Worm (Caenorhabditis elegans) whole organism, early embryonic: ENCODE results near the gene cutl-17.
A peak's percentile ranks its signal among the peaks of the same experiment; 100 is the strongest.

ENCODE experiments used
- B0310.2 ChIP-seq: sonication (generic microtip); optimal IDR thresholded peaks from 2 replicates; lab custom pipeline; 2016; ENCODE audit warnings: mild to moderate bottlenecking, missing genetic modification characterization, missing compliant biosample characterization
- F13C5.2 ChIP-seq: sonication (generic microtip); optimal IDR thresholded peaks from 2 replicates; lab custom pipeline; 2017; ENCODE audit warnings: mild to moderate bottlenecking, missing genetic modification characterization, inconsistent platforms, missing compliant biosample characterization
- aly-1 ChIP-seq: sonication (generic microtip); optimal IDR thresholded peaks from 2 replicates; lab custom pipeline; 2016; ENCODE audit warnings: missing genetic modification characterization, missing compliant biosample characterization
- ama-1 ChIP-seq: fragments of 150-350 bp; optimal IDR thresholded peaks from 2 replicates; lab custom pipeline; 2014
- ceh-13 ChIP-seq: fragments of 200-800 bp; sonication (Bioruptor generic); optimal IDR thresholded peaks from 2 replicates; lab custom pipeline; 2018; ENCODE audit warnings: mild to moderate bottlenecking, missing genetic modification characterization, missing compliant biosample characterization
- ceh-36 ChIP-seq: sonication (generic microtip); optimal IDR thresholded peaks from 2 replicates; lab custom pipeline; 2016; ENCODE audit warnings: missing genetic modification characterization, inconsistent platforms, missing compliant biosample characterization
- ets-7 ChIP-seq: sonication (generic microtip); optimal IDR thresholded peaks from 2 replicates; lab custom pipeline; 2016; ENCODE audit warnings: missing genotype, missing genetic modification characterization, missing compliant biosample characterization
- flt-1 ChIP-seq: fragments of 200-800 bp; sonication (Bioruptor generic); IDR thresholded peaks from 2 replicates; pipeline ENCODE4 v1.3.6; 2022; ENCODE audit warnings: missing genetic modification characterization, missing compliant biosample characterization
- hmbx-1 ChIP-seq: sonication (generic microtip); optimal IDR thresholded peaks from 2 replicates; lab custom pipeline; 2016; ENCODE audit warnings: mild to moderate bottlenecking, missing genetic modification characterization, missing compliant biosample characterization
- hmg-4 ChIP-seq: fragments of 200-800 bp; sonication (Bioruptor generic); optimal IDR thresholded peaks from 2 replicates; lab custom pipeline; 2018; ENCODE audit warnings: mild to moderate bottlenecking, missing genetic modification characterization, missing compliant biosample characterization
- hnd-1 ChIP-seq: sonication (generic microtip); optimal IDR thresholded peaks from 2 replicates; lab custom pipeline; 2016; ENCODE audit warnings: missing genetic modification characterization, missing compliant biosample characterization
- pes-1 ChIP-seq: fragments of 200-800 bp; sonication (Bioruptor generic); IDR thresholded peaks from 2 replicates; pipeline ENCODE4 v1.3.6; 2022; ENCODE audit warnings: missing genetic modification reagents, missing genetic modification characterization, missing compliant biosample characterization
- scrt-1 ChIP-seq: fragments of 200-800 bp; sonication (Bioruptor generic); IDR thresholded peaks from 2 replicates; pipeline ENCODE4 v1.3.6; 2022; ENCODE audit warnings: missing genetic modification characterization, missing compliant biosample characterization
- sea-1 ChIP-seq: fragments of 200-800 bp; sonication (Bioruptor generic); conservative IDR thresholded peaks from 2 replicates; pipeline ENCODE4 v1.3.6; 2022; ENCODE audit warnings: missing genetic modification characterization, missing compliant biosample characterization
- tbx-11 ChIP-seq: fragments of 200-800 bp; sonication (Bioruptor generic); IDR thresholded peaks from 2 replicates; pipeline ENCODE4 v1.3.6; 2022; ENCODE audit warnings: missing genetic modification characterization, missing compliant biosample characterization
- tbx-37 ChIP-seq: fragments of 200-800 bp; sonication (Bioruptor generic); conservative IDR thresholded peaks from 2 replicates; pipeline ENCODE4 v1.3.6; 2022; ENCODE audit warnings: missing genetic modification reagents, missing genetic modification characterization, missing compliant biosample characterization
- tra-4 ChIP-seq: sonication (generic microtip); optimal IDR thresholded peaks from 2 replicates; lab custom pipeline; 2017; ENCODE audit warnings: missing genetic modification characterization, missing compliant biosample characterization

Gene cutl-17

DNA sequence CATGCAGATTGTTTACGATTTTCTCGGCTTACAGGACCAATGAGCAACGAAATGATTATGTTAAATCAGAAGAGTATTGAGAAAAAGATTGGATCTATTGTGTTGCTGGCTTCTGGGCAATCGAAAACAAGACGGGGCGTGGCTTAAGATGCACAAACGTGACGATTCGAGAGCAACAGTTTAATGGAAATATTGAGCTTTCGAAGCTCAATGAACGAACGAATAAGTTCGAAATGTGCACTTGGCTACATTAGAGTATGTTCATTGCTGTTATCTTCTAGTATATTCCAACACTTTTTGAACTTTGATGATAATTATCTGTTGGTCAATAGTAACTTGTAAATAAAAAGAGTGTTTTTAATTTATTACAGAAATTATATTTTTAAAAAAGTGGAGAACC, 11.9 kb downstream of the cutl-17 start, which contains the start of gene hsp-12.3:
Gene hsp-12.3 (minus strand): TSS at position 101 of the 400 bp plus-strand sequence.
- TF ChIP-seq hnd-1 (no peak), scrt-1 (GFP tag; lab: Robert Waterston, UW) (no peak), tra-4 (tag; lab: Kevin White, UChicago) (no peak), hmbx-1 (no peak), pes-1 (GFP tag; lab: Robert Waterston, UW) (no peak), tbx-37 (GFP tag; lab: Robert Waterston, UW) (no peak), hmg-4 (GFP tag; lab: Kevin White, UChicago) (no peak), aly-1 (no peak), ceh-36 (tag; lab: Kevin White, UChicago) (no peak), ceh-13 (GFP tag; lab: Kevin White, UChicago) (no peak)

ce11 chrIV:9444417-9445026, 12.8 kb downstream of the cutl-17 start:
- TF ChIP-seq F13C5.2 (tag; lab: Kevin White, UChicago) = peak; percentile 85
- peak; percentile 93 for TF ChIP-seq ama-1 (lab: Kevin White, UChicago)
- peak; percentile 3 for TF ChIP-seq B0310.2 (tag; lab: Kevin White, UChicago)
- no peak for TF ChIP-seq scrt-1 (GFP tag; lab: Robert Waterston, UW)
- TF ChIP-seq tra-4 (tag; lab: Kevin White, UChicago) = no peak
- peak; percentile 57 for TF ChIP-seq hmg-4 (GFP tag; lab: Kevin White, UChicago)
- TF ChIP-seq sea-1 = 0 out of 2 replicates have a peak, but pooled peaks have one; percentile 19
- peak; percentile 69 for TF ChIP-seq flt-1 (GFP tag; lab: Robert Waterston, UW)

DNA sequence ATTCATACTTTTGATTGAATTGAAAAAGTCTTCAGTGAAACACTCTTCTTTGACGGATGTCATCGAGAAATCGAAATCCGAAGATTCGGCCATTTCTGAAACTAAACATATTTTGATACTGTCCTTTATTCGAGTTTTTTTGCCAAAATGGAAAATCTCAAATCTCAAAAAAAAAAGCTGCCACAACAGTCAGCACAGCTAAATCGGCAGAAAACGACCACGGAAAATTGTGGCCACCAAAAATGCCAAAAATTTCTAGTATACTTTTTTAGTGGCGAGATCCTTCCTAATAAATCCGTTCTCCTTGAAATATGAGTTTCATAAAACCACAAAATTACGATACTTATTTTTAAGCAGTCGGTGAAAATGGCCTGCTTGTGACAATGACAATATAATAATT, 13.4 kb downstream of the cutl-17 start, which contains the start of gene F38E11.9:
Gene F38E11.9 (minus strand): TSS at position 101 of the 400 bp plus-strand sequence.
- no peak for TF ChIP-seq hnd-1
- no peak for TF ChIP-seq ama-1 (lab: Kevin White, UChicago)
- TF ChIP-seq tbx-37 (GFP tag; lab: Robert Waterston, UW) = no peak
- TF ChIP-seq tbx-11 (GFP tag; lab: Robert Waterston, UW) = no peak
- no peak for TF ChIP-seq F13C5.2 (tag; lab: Kevin White, UChicago)
- TF ChIP-seq ets-7 (tag; lab: Kevin White, UChicago) = no peak
- TF ChIP-seq pes-1 (GFP tag; lab: Robert Waterston, UW) = no peak
- TF ChIP-seq sea-1 = no peak
- TF ChIP-seq hmbx-1 = no peak
- no peak for TF ChIP-seq flt-1 (GFP tag; lab: Robert Waterston, UW)
- no peak for TF ChIP-seq ceh-36 (tag; lab: Kevin White, UChicago)
- no peak for TF ChIP-seq B0310.2 (tag; lab: Kevin White, UChicago)
- TF ChIP-seq hmg-4 (GFP tag; lab: Kevin White, UChicago) = no peak
- TF ChIP-seq scrt-1 (GFP tag; lab: Robert Waterston, UW) = no peak
- no peak for TF ChIP-seq ceh-13 (GFP tag; lab: Kevin White, UChicago)
- TF ChIP-seq aly-1 = no peak
- no peak for TF ChIP-seq tra-4 (tag; lab: Kevin White, UChicago)

- no peak for TF ChIP-seq hnd-1
- no peak for TF ChIP-seq flt-1 (GFP tag; lab: Robert Waterston, UW)
- TF ChIP-seq hmbx-1 = no peak
- no peak for TF ChIP-seq ama-1 (lab: Kevin White, UChicago)
- no peak for TF ChIP-seq ceh-36 (tag; lab: Kevin White, UChicago)
- no peak for TF ChIP-seq pes-1 (GFP tag; lab: Robert Waterston, UW)
- no peak for TF ChIP-seq B0310.2 (tag; lab: Kevin White, UChicago)
- no peak for TF ChIP-seq tbx-37 (GFP tag; lab: Robert Waterston, UW)
- TF ChIP-seq ets-7 (tag; lab: Kevin White, UChicago) = no peak
- TF ChIP-seq scrt-1 (GFP tag; lab: Robert Waterston, UW) = no peak
- TF ChIP-seq hmg-4 (GFP tag; lab: Kevin White, UChicago) = no peak
- TF ChIP-seq F13C5.2 (tag; lab: Kevin White, UChicago) = no peak
- no peak for TF ChIP-seq ceh-13 (GFP tag; lab: Kevin White, UChicago)
- no peak for TF ChIP-seq aly-1
- TF ChIP-seq tbx-11 (GFP tag; lab: Robert Waterston, UW) = no peak
Observed at ce11 chrIV:9442106-9442532, 15.2 kb downstream of the cutl-17 start.

- TF ChIP-seq pes-1 (GFP tag; lab: Robert Waterston, UW) (no peak), aly-1 (no peak), tbx-11 (GFP tag; lab: Robert Waterston, UW) (no peak), flt-1 (GFP tag; lab: Robert Waterston, UW) (no peak), hmbx-1 (no peak), tra-4 (tag; lab: Kevin White, UChicago) (no peak), ama-1 (lab: Kevin White, UChicago) (no peak), hmg-4 (GFP tag; lab: Kevin White, UChicago) (no peak), scrt-1 (GFP tag; lab: Robert Waterston, UW) (no peak)
Observed at ce11 chrIV:9441391-9441790, 15.9 kb downstream of the cutl-17 start.

ce11 chrIV:9440880-9441336, 16.4 kb downstream of the cutl-17 start, which contains the start of gene idh-1:
Gene idh-1, minus strand, starts transcription at chrIV:9441107.
- TF ChIP-seq scrt-1 (GFP tag; lab: Robert Waterston, UW) = no peak
- TF ChIP-seq hmbx-1 = no peak
- TF ChIP-seq flt-1 (GFP tag; lab: Robert Waterston, UW) = no peak
- TF ChIP-seq aly-1 = peak; percentile 18

DNA sequence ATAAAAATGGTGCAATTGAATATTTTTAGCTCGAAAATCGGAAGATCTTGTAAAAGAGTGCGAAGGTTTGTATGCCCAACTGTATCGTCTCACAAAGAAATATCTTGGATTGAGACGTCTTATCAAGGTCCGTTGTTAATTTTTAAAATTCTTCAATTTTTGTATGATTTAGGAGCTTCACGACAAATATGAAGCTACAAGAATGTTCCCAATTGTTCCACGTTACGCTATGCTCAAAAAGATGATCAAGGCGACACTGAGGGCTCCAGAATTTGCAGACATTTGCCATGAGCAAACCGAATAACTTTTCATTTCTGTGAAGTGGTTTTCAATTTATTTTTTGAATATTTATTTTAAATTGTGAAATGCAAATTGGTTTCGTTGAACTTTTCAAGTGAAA, 18.5 kb downstream of the cutl-17 start:
- TF ChIP-seq hmbx-1 = no peak

ce11 chrIV:9432327-9432726, 25.0 kb downstream of the cutl-17 start:
- TF ChIP-seq flt-1 (GFP tag; lab: Robert Waterston, UW) (no peak), aly-1 (no peak), hnd-1 (no peak), tbx-37 (GFP tag; lab: Robert Waterston, UW) (no peak), ets-7 (tag; lab: Kevin White, UChicago) (no peak), ama-1 (lab: Kevin White, UChicago) (no peak), F13C5.2 (tag; lab: Kevin White, UChicago) (no peak), hmg-4 (GFP tag; lab: Kevin White, UChicago) (no peak)
